Worm (Caenorhabditis elegans) whole organism, early embryonic: ENCODE results near the gene T10H4.4.

ENCODE experiments used
- aly-1 ChIP-seq: sonication (generic microtip); optimal IDR thresholded peaks from 2 replicates; lab custom pipeline; 2016; ENCODE audit warnings: missing genetic modification characterization, missing compliant biosample characterization
- ama-1 ChIP-seq: fragments of 150-350 bp; optimal IDR thresholded peaks from 2 replicates; lab custom pipeline; 2014
- ets-7 ChIP-seq: sonication (generic microtip); optimal IDR thresholded peaks from 2 replicates; lab custom pipeline; 2016; ENCODE audit warnings: missing genotype, missing genetic modification characterization, missing compliant biosample characterization
- flt-1 ChIP-seq: fragments of 200-800 bp; sonication (Bioruptor generic); IDR thresholded peaks from 2 replicates; pipeline ENCODE4 v1.3.6; 2022; ENCODE audit warnings: missing genetic modification characterization, missing compliant biosample characterization
- hmbx-1 ChIP-seq: sonication (generic microtip); optimal IDR thresholded peaks from 2 replicates; lab custom pipeline; 2016; ENCODE audit warnings: mild to moderate bottlenecking, missing genetic modification characterization, missing compliant biosample characterization
- pes-1 ChIP-seq: fragments of 200-800 bp; sonication (Bioruptor generic); IDR thresholded peaks from 2 replicates; pipeline ENCODE4 v1.3.6; 2022; ENCODE audit warnings: missing genetic modification reagents, missing genetic modification characterization, missing compliant biosample characterization
- scrt-1 ChIP-seq: fragments of 200-800 bp; sonication (Bioruptor generic); IDR thresholded peaks from 2 replicates; pipeline ENCODE4 v1.3.6; 2022; ENCODE audit warnings: missing genetic modification characterization, missing compliant biosample characterization
- tbx-37 ChIP-seq: fragments of 200-800 bp; sonication (Bioruptor generic); conservative IDR thresholded peaks from 2 replicates; pipeline ENCODE4 v1.3.6; 2022; ENCODE audit warnings: missing genetic modification reagents, missing genetic modification characterization, missing compliant biosample characterization

- TF ChIP-seq aly-1 (tag; lab: Kevin White, UChicago), result no peak
- no peak for TF ChIP-seq hmbx-1
- TF ChIP-seq ama-1, result no peak
- no peak for TF ChIP-seq pes-1 (GFP tag; lab: Robert Waterston, UW)
- TF ChIP-seq ets-7, result no peak
- TF ChIP-seq flt-1 (GFP tag; lab: Robert Waterston, UW), result no peak
- no peak for TF ChIP-seq scrt-1 (GFP tag; lab: Robert Waterston, UW)
- no peak for TF ChIP-seq tbx-37 (GFP tag; lab: Robert Waterston, UW)
Observed at ce11 chrV:15293865-15294264, 21.7 kb upstream of the T10H4.4 start, which contains the start of gene str-96.
